Fruit fly (Drosophila melanogaster): ENCODE measurements around the gene Argk2.

Gene Argk2

dm6 chr3L:9011485-9012389 lies 35.5 kb upstream of the Argk2 start (continued):
- TF ChIP-seq Sry-δ (GFP tag; optimal IDR thresholded peaks at IDR 0.05) (peak; percentile 38), CG18476 (GFP tag; optimal IDR thresholded peaks at IDR 0.05) (peak; percentile 63), CG14050 (GFP tag; IDR thresholded peaks at IDR 0.05) (peak; percentile 15; the same call in 1 of the 3 replicates), CG14014 (GFP tag; IDR thresholded peaks at IDR 0.05) (peak; percentile 27; the same call in 1 of the 2 replicates), HmgZ (tag; optimal IDR thresholded peaks at IDR 0.05) (peak; percentile 17), HHEX (GFP tag; optimal IDR thresholded peaks at IDR 0.05) (peak; percentile 38), Hr3 (GFP tag; optimal IDR thresholded peaks at IDR 0.05) (peak; percentile 59), CG5180 (GFP tag; optimal IDR thresholded peaks at IDR 0.05) (peak; percentile 16), Six4 (GFP tag; optimal IDR thresholded peaks at IDR 0.05) (peak; percentile 81), jigr1 (GFP tag; IDR thresholded peaks at IDR 0.05) (peak; percentile 59; the same call in 1 of the 3 replicates), run (tag; optimal IDR thresholded peaks at IDR 0.05) (no peak), Lhr (GFP tag; optimal IDR thresholded peaks at IDR 0.05) (peak; percentile 36), zfh1 (GFP tag; IDR thresholded peaks at IDR 0.05) (peak; percentile 95), fd102C (GFP tag; optimal IDR thresholded peaks at IDR 0.05) (peak; percentile 77), CG13424 (tag; optimal IDR thresholded peaks at IDR 0.05) (peak; percentile 67), knrl (GFP tag; IDR thresholded peaks at IDR 0.05; ENCODE audit: partially characterized antibody) (no peak), otp (GFP tag; IDR thresholded peaks at IDR 0.05) (peak; percentile 87), zfh2 (GFP tag; optimal IDR thresholded peaks at IDR 0.05) (no peak), Ptx1 (GFP tag; IDR thresholded peaks at IDR 0.05) (peak; percentile 69), tin (GFP tag; optimal IDR thresholded peaks at IDR 0.05) (peak; percentile 78), CG34376 (GFP tag; optimal IDR thresholded peaks at IDR 0.05) (no peak), CG6813 (GFP tag; optimal IDR thresholded peaks at IDR 0.05) (peak; percentile 79), CG12071 (GFP tag; optimal IDR thresholded peaks at IDR 0.05) (peak; percentile 17), chif (GFP tag; optimal IDR thresholded peaks at IDR 0.05) (peak; percentile 72 to 84), az2 (GFP tag; optimal IDR thresholded peaks at IDR 0.05) (peak; percentile 72), CG9727 (GFP tag; optimal IDR thresholded peaks at IDR 0.05) (peak; percentile 94), Hr39 (optimal IDR thresholded peaks at IDR 0.05) (no peak), CG9215 (GFP tag; IDR thresholded peaks at IDR 0.05) (peak; percentile 50), grn (GFP tag; optimal IDR thresholded peaks at IDR 0.05) (no peak), salm (tag; optimal IDR thresholded peaks at IDR 0.05) (peak; percentile 6), pho (GFP tag; optimal IDR thresholded peaks at IDR 0.05) (no peak), CG1024 (GFP tag; IDR thresholded peaks at IDR 0.05) (peak; percentile 88), Dad (GFP tag; optimal IDR thresholded peaks at IDR 0.05) (peak; percentile 45), CG12104 (GFP tag; optimal IDR thresholded peaks at IDR 0.05) (peak; percentile 21), Nf-YB (GFP tag; optimal IDR thresholded peaks at IDR 0.05) (peak; percentile 39), CG3726 (GFP tag; IDR thresholded peaks at IDR 0.05) (peak; percentile 82; the same call in 2 of the 3 replicates), PHDP (tag; optimal IDR thresholded peaks at IDR 0.05) (no peak), gcm (GFP tag; optimal IDR thresholded peaks at IDR 0.05) (peak; percentile 67)

- TF ChIP-seq HLHmδ (GFP tag; optimal IDR thresholded peaks at IDR 0.05) = no peak
- TF ChIP-seq CG18619 (GFP tag; optimal IDR thresholded peaks at IDR 0.05) = no peak
- TF ChIP-seq zen (tag; optimal IDR thresholded peaks at IDR 0.05) = peak; percentile 93
- TF ChIP-seq twi (tag; optimal IDR thresholded peaks at IDR 0.05) = peak; percentile 16
- no peak for TF ChIP-seq sqz (GFP tag; optimal IDR thresholded peaks at IDR 0.05)
- no peak for TF ChIP-seq D19B (GFP tag; optimal IDR thresholded peaks at IDR 0.05)
Measured at dm6 chr3L:9013745-9014144, 33.5 kb upstream of the Argk2 start.
